Fruit fly (Drosophila melanogaster) whole organism, adult: ENCODE measurements around the gene CG3021.

Source experiments
- CG11617 ChIP-seq: fragments of 200-800 bp; sonication (Bioruptor generic); optimal IDR thresholded peaks from 2 replicates; lab custom pipeline; 2017; ENCODE audit warnings: mild to moderate bottlenecking, missing biosample characterization, missing genetic modification reagents, missing genetic modification characterization
- Crg-1 ChIP-seq: fragments of 200-800 bp; sonication (Bioruptor generic); optimal IDR thresholded peaks from 2 replicates; lab custom pipeline; 2016; ENCODE audit warnings: missing biosample characterization, missing genetic modification characterization
- kay ChIP-seq: fragments of 200-800 bp; sonication (Bioruptor generic); peaks from one replicate; lab custom pipeline; 2016; ENCODE audit warnings: missing biosample characterization, missing genetic modification characterization, borderline replicate concordance

Gene CG3021

DNA sequence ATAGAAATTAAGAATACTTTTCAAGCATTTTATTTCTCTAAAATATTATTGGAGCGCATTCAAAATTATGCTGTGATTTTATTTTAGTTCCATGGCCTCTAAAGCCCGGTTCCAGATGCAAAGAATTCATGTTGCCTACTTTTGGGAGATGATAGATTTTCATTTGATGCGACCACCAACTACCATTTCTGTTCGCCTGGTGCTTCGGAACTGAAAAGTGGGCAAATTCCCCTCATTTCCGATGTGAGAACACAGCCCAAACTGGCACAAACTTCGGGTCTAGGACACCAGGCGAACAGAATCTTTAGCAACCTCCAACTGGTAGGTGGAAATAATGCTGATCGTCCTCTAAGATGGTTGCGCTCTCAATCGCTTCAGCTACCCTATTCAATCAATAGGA is 36.6 kb downstream of the CG3021 start:
- no peak for TF ChIP-seq Crg-1 (GFP tag; lab: Kevin White, UChicago)
- peak; percentile 4 for TF ChIP-seq kay (GFP tag; lab: Kevin White, UChicago)
- TF ChIP-seq CG11617 (GFP tag; lab: Kevin White, UChicago): no peak
